Fruit fly (Drosophila melanogaster) whole organism, adult: Measurements from ENCODE around the gene CG42564.
A peak's percentile ranks its signal among the peaks of the same experiment; 100 is the strongest.

Experiments used
- CG11617 ChIP-seq: fragments of 200-800 bp; sonication (Bioruptor generic); optimal IDR thresholded peaks from 2 replicates; lab custom pipeline; 2017; ENCODE audit warnings: mild to moderate bottlenecking, missing biosample characterization, missing genetic modification reagents, missing genetic modification characterization
- CG12768 ChIP-seq: fragments of 200-800 bp; sonication (Bioruptor generic); optimal IDR thresholded peaks from 2 replicates; lab custom pipeline; 2017; ENCODE audit warnings: missing biosample characterization, missing genetic modification characterization, mild to moderate bottlenecking, moderate library complexity, missing genetic modification reagents
- CG14711 ChIP-seq: fragments of 200-800 bp; sonication (Bioruptor generic); optimal IDR thresholded peaks from 2 replicates; lab custom pipeline; 2018; ENCODE audit warnings: missing biosample characterization, mild to moderate bottlenecking, missing genetic modification characterization, moderate library complexity
- CG1620 ChIP-seq: fragments of 200-800 bp; sonication (Bioruptor generic); optimal IDR thresholded peaks from 2 replicates; lab custom pipeline; 2016; ENCODE audit warnings: missing biosample characterization, missing genetic modification characterization
- CG33017 ChIP-seq: fragments of 200-800 bp; sonication (Bioruptor generic); optimal IDR thresholded peaks from 2 replicates; lab custom pipeline; 2018; ENCODE audit warnings: missing biosample characterization, mild to moderate bottlenecking, missing genetic modification characterization, moderate library complexity
- CG5204 ChIP-seq: fragments of 200-800 bp; sonication (Bioruptor generic); optimal IDR thresholded peaks from 2 replicates; lab custom pipeline; 2016; ENCODE audit warnings: missing biosample characterization, missing genetic modification characterization
- CG7045 ChIP-seq: fragments of 200-800 bp; sonication (Bioruptor generic); optimal IDR thresholded peaks from 2 replicates; lab custom pipeline; 2017; ENCODE audit warnings: missing biosample characterization, mild to moderate bottlenecking, missing genetic modification characterization
- CG7101 ChIP-seq: fragments of 200-800 bp; sonication (Bioruptor generic); optimal IDR thresholded peaks from 2 replicates; lab custom pipeline; 2018; ENCODE audit warnings: missing biosample characterization, mild to moderate bottlenecking, missing genetic modification characterization, moderate library complexity
- Clk ChIP-seq: fragments of 200-800 bp; sonication (Bioruptor generic); optimal IDR thresholded peaks from 2 replicates; lab custom pipeline; 2017; ENCODE audit warnings: missing biosample characterization, missing genetic modification characterization
- Crg-1 ChIP-seq: fragments of 200-800 bp; sonication (Bioruptor generic); optimal IDR thresholded peaks from 2 replicates; lab custom pipeline; 2016; ENCODE audit warnings: missing biosample characterization, missing genetic modification characterization
- Hr96 ChIP-seq: fragments of 200-800 bp; sonication (Bioruptor generic); optimal IDR thresholded peaks from 2 replicates; lab custom pipeline; 2016; ENCODE audit warnings: missing biosample characterization, missing genetic modification characterization
- Mnt ChIP-seq: fragments of 200-800 bp; sonication (Bioruptor generic); optimal IDR thresholded peaks from 2 replicates; lab custom pipeline; 2016; ENCODE audit warnings: missing biosample characterization, mild to moderate bottlenecking, missing genetic modification characterization
- bab1 ChIP-seq: fragments of 200-800 bp; sonication (Bioruptor generic); optimal IDR thresholded peaks from 3 replicates; lab custom pipeline; 2019; ENCODE audit warnings: missing biosample characterization, mild to moderate bottlenecking, missing genetic modification characterization, moderate library complexity
- cic ChIP-seq: fragments of 200-800 bp; sonication (Bioruptor generic); optimal IDR thresholded peaks from 2 replicates; lab custom pipeline; 2017; ENCODE audit warnings: missing biosample characterization, mild to moderate bottlenecking, missing genetic modification characterization, moderate library complexity
- cnc ChIP-seq, 2 experiments: fragments of >200 bp; optimal IDR thresholded peaks; 2 replicates each; lab custom pipeline; 2017
- kay ChIP-seq: fragments of 200-800 bp; sonication (Bioruptor generic); peaks from one replicate; lab custom pipeline; 2016; ENCODE audit warnings: missing biosample characterization, missing genetic modification characterization, borderline replicate concordance
- ovo ChIP-seq: fragments of 200-800 bp; sonication (Bioruptor generic); optimal IDR thresholded peaks from 2 replicates; lab custom pipeline; 2016; ENCODE audit warnings: missing biosample characterization, missing genetic modification characterization
- pad ChIP-seq: fragments of 200-800 bp; sonication (Bioruptor generic); optimal IDR thresholded peaks from 3 replicates; lab custom pipeline; 2017; ENCODE audit warnings: missing biosample characterization, missing genetic modification characterization, mild to moderate bottlenecking, moderate library complexity, missing genetic modification reagents
- tj ChIP-seq: fragments of 200-800 bp; sonication (Bioruptor generic); optimal IDR thresholded peaks from 3 replicates; lab custom pipeline; 2017; ENCODE audit warnings: missing biosample characterization, mild to moderate bottlenecking, missing genetic modification characterization, moderate library complexity
- toe ChIP-seq: fragments of 200-800 bp; sonication (Bioruptor generic); optimal IDR thresholded peaks from 2 replicates; lab custom pipeline; 2016; ENCODE audit warnings: missing biosample characterization, missing genetic modification characterization

CG42564 gene

DNA sequence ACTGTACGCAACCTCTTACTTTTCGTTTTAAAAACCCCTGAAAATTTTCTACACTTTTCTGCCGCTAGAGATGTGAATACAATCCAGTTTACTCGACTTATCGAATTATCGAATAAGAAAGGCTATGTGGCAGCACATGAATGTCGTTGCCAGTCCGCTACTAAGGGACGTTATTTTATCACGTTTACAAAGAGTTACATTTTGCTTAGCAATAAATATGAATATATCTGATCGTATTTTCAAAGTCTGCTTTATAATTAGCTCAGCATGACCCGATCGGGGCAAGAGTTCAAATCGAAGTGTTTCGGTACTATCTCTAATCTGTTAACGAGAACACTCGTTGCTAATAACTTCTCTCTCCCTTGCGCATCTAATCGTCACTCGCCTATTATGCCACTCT, 6.2 kb upstream of the CG42564 start, which contains the start of gene CG42724:
TSS of gene CG42724 (minus strand) at position 189 of the 400 bp plus-strand sequence.
- TF ChIP-seq cnc (optimal IDR thresholded peaks at IDR 0.05; lab: Kevin White, UChicago) (no peak), Crg-1 (no peak), Hr96 (GFP tag; lab: Kevin White, UChicago) (no peak), Mnt (GFP tag; lab: Kevin White, UChicago) (peak; percentile 10), CG33017 (tag; lab: Kevin White, UChicago) (no peak), CG11617 (GFP tag; lab: Kevin White, UChicago) (peak; percentile 5), tj (GFP tag; lab: Kevin White, UChicago) (no peak), CG5204 (GFP tag; lab: Kevin White, UChicago) (no peak), CG7101 (tag; lab: Kevin White, UChicago) (no peak), pad (GFP tag; lab: Kevin White, UChicago) (no peak), ovo (GFP tag; lab: Kevin White, UChicago) (no peak), cic (GFP tag; lab: Kevin White, UChicago) (no peak), Clk (GFP tag; lab: Kevin White, UChicago) (no peak), CG12768 (peak; percentile 16), kay (GFP tag; lab: Kevin White, UChicago) (no peak), bab1 (GFP tag; lab: Kevin White, UChicago) (no peak), toe (GFP tag; lab: Kevin White, UChicago) (peak; percentile 67), CG7045 (GFP tag; lab: Kevin White, UChicago) (no peak), CG14711 (no peak), CG1620 (GFP tag; lab: Kevin White, UChicago) (no peak)

DNA sequence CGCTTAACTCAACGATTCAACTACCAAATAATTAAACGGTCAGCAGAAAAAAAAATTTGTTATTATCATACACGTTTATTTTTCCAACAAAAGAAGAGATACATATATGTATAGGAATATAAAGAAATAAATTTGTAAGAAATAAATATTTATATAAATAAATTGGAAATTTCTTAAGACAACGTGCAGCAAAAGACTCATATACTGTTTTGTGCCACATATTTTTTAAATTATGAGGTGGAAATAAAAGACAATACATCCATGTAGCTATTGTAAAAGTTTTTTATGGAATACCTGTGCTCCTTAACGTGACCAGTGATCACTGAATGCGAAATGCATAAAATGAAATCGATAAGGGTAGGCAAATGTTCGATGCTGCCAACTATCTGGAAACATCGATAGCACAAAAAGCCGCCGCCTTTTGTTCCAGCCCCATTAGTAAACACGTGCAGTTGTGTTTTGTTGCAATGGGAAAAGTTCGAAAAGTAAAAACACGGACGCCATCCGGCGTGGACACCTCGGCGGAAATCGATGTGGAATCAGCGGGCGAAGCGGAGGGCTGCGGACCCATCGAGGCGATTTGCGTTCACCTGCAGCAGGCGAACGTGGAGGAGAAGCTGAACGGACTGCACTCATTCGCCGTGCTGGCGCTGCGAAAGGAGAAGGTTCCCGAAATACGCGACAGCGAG, 5.6 kb upstream of the CG42564 start, which contains the start of gene CG10286:
TSS of gene CG10286 (plus strand) at position 416 of the 689 bp plus-strand sequence.
- no peak for TF ChIP-seq CG11617 (GFP tag; lab: Kevin White, UChicago)
- TF ChIP-seq CG14711, result peak; percentile 38
- TF ChIP-seq tj (GFP tag; lab: Kevin White, UChicago), result peak; percentile 36
- no peak for TF ChIP-seq cnc (optimal IDR thresholded peaks at IDR 0.05; lab: Kevin White, UChicago)
- TF ChIP-seq CG7045 (GFP tag; lab: Kevin White, UChicago), result no peak
- TF ChIP-seq CG33017 (tag; lab: Kevin White, UChicago), result no peak
- no peak for TF ChIP-seq CG5204 (GFP tag; lab: Kevin White, UChicago)
- TF ChIP-seq toe (GFP tag; lab: Kevin White, UChicago), result peak; percentile 37
- peak; percentile 20 for TF ChIP-seq bab1 (GFP tag; lab: Kevin White, UChicago)
- peak; percentile 97 for TF ChIP-seq Mnt (GFP tag; lab: Kevin White, UChicago)
- no peak for TF ChIP-seq cic (GFP tag; lab: Kevin White, UChicago)
- peak; percentile 41 for TF ChIP-seq CG7101 (tag; lab: Kevin White, UChicago)
- TF ChIP-seq pad (GFP tag; lab: Kevin White, UChicago), result peak; percentile 3

DNA sequence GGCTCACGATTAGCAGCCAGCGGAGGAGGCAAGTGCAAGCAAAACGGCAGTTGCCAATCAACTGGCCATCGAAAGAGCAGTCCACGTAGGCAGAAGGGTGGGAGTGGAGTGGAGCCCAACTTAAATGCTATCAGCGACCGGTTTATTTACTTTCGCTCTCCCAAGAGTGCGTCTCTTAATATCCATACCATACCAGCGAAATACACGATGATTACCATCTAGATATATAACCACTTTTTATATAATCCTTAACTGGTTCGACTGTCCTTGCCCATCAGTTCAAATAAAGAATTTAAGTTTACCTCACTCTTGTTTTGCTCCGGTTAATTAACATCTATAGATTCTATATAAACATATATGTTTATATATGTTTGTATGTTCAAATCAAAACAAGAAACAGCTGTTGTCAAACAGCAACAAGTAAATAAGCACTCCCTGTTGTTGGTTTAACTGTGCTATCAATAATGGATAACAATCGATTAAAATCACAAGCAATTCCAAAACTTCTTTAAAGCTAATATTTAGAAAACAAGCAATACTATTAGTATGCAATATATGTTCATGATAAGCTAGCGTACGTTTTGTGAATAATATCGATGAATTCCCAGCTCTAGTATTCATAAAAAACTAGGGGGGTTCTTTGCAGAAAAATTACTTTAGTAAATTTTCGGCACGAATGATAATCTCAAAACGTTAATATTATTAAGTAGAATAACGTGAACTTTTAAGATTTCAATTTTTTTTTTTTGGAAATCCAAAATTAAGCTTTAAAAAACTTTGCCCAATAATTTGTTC, 566 bp upstream of the CG42564 start:
- TF ChIP-seq CG7045 (GFP tag; lab: Kevin White, UChicago), result peak; percentile 30
- TF ChIP-seq CG5204 (GFP tag; lab: Kevin White, UChicago), result no peak
- TF ChIP-seq CG12768, result peak; percentile 27
- TF ChIP-seq cic (GFP tag; lab: Kevin White, UChicago), result peak; percentile 26
- TF ChIP-seq pad (GFP tag; lab: Kevin White, UChicago), result no peak
- peak; percentile 9 for TF ChIP-seq Hr96 (GFP tag; lab: Kevin White, UChicago)
- peak; percentile 43 for TF ChIP-seq toe (GFP tag; lab: Kevin White, UChicago)
- peak; percentile 6 for TF ChIP-seq ovo (GFP tag; lab: Kevin White, UChicago)
- no peak for TF ChIP-seq Clk (GFP tag; lab: Kevin White, UChicago)
- TF ChIP-seq cnc (optimal IDR thresholded peaks at IDR 0.05; lab: Kevin White, UChicago), result no peak
- peak; percentile 43 for TF ChIP-seq CG11617 (GFP tag; lab: Kevin White, UChicago)
- TF ChIP-seq kay (GFP tag; lab: Kevin White, UChicago), result no peak
- TF ChIP-seq bab1 (GFP tag; lab: Kevin White, UChicago), result peak; percentile 29
- peak; percentile 42 for TF ChIP-seq CG1620 (GFP tag; lab: Kevin White, UChicago)
- TF ChIP-seq CG7101 (tag; lab: Kevin White, UChicago), result peak; percentile 40
- TF ChIP-seq CG14711, result peak; percentile 29
- TF ChIP-seq CG33017 (tag; lab: Kevin White, UChicago), result peak; percentile 64
- no peak for TF ChIP-seq tj (GFP tag; lab: Kevin White, UChicago)
- peak; percentile 42 for TF ChIP-seq Crg-1
- TF ChIP-seq Mnt (GFP tag; lab: Kevin White, UChicago), result no peak

DNA sequence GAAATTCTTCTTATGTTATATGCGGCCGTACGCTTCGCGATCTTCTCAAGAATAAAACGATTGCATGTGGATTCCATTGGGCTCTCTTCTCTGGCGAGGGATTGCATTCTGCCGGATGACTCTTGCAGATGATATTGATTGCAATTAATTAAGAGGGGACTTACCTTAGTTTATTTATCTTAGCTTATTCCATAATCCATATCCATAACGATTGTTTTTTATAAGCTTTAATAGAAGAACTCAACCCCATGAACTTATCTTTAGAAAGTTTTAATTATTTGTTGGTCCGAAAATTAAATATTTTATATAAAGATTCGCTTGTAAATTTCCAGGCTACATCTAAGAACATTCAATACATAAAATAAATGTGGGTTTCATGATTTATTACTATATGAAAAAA, 1.7 kb downstream of the CG42564 start, which contains the start of gene CRAT:
TSS of gene CRAT (minus strand) at position 101 of the 400 bp plus-strand sequence.
- TF ChIP-seq kay (GFP tag; lab: Kevin White, UChicago) (no peak), CG7045 (GFP tag; lab: Kevin White, UChicago) (no peak), CG1620 (GFP tag; lab: Kevin White, UChicago) (no peak), Clk (GFP tag; lab: Kevin White, UChicago) (no peak), ovo (GFP tag; lab: Kevin White, UChicago) (no peak), CG33017 (tag; lab: Kevin White, UChicago) (no peak), CG14711 (no peak), cic (GFP tag; lab: Kevin White, UChicago) (no peak), Hr96 (GFP tag; lab: Kevin White, UChicago) (no peak), toe (GFP tag; lab: Kevin White, UChicago) (no peak), CG11617 (GFP tag; lab: Kevin White, UChicago) (no peak), CG7101 (tag; lab: Kevin White, UChicago) (no peak), CG12768 (no peak), CG5204 (GFP tag; lab: Kevin White, UChicago) (no peak), bab1 (GFP tag; lab: Kevin White, UChicago) (no peak), Crg-1 (no peak), pad (GFP tag; lab: Kevin White, UChicago) (no peak), Mnt (GFP tag; lab: Kevin White, UChicago) (no peak)
